Fruit fly (Drosophila melanogaster) whole organism, embryonic: ENCODE results near the gene CG15725.
A peak's percentile ranks its signal among the peaks of the same experiment; 100 is the strongest.

Experiments
- Aef1 ChIP-seq: fragments of 200-800 bp; sonication (Bioruptor generic); IDR thresholded peaks from 3 replicates; pipeline ENCODE4 v1.3.6; 2022; ENCODE audit warnings: missing biosample characterization, missing genetic modification characterization
- Asciz ChIP-seq: fragments of 200-800 bp; sonication (Bioruptor generic); optimal IDR thresholded peaks from 2 replicates; lab custom pipeline; 2017; ENCODE audit warnings: missing biosample characterization, mild to moderate bottlenecking, missing genetic modification characterization, missing genetic modification reagents
- BtbVII ChIP-seq: fragments of 200-800 bp; sonication (Bioruptor generic); optimal IDR thresholded peaks from 3 replicates; lab custom pipeline; 2017; ENCODE audit warnings: missing biosample characterization, mild to moderate bottlenecking, missing genetic modification characterization
- CG10543 ChIP-seq: fragments of 200-800 bp; sonication (Bioruptor generic); optimal IDR thresholded peaks from 3 replicates; lab custom pipeline; 2017; ENCODE audit warnings: missing biosample characterization, mild to moderate bottlenecking, missing genetic modification characterization, moderate library complexity
- CG11560 ChIP-seq: fragments of 200-800 bp; sonication (Bioruptor generic); IDR thresholded peaks from 3 replicates; pipeline ENCODE4 v1.3.6; 2022; ENCODE audit warnings: missing biosample characterization, missing genetic modification characterization
- CG13123 ChIP-seq: fragments of 200-800 bp; sonication (Bioruptor generic); optimal IDR thresholded peaks from 2 replicates; lab custom pipeline; 2016; ENCODE audit warnings: missing biosample characterization, missing genetic modification characterization
- CG13296 ChIP-seq: fragments of 200-800 bp; sonication (Bioruptor generic); optimal IDR thresholded peaks from 3 replicates; lab custom pipeline; 2018; ENCODE audit warnings: missing biosample characterization, mild to moderate bottlenecking, missing genetic modification characterization
- CG14014 ChIP-seq: fragments of 200-800 bp; sonication (Bioruptor generic); IDR thresholded peaks from 2 replicates; pipeline ENCODE4 v1.3.6; 2022; ENCODE audit warnings: missing biosample characterization, missing genetic modification characterization
- CG14710 ChIP-seq: fragments of 200-800 bp; sonication (Bioruptor generic); optimal IDR thresholded peaks from 3 replicates; lab custom pipeline; 2019; ENCODE audit warnings: missing biosample characterization, mild to moderate bottlenecking, missing genetic modification characterization, moderate library complexity
- CG17186 ChIP-seq: fragments of 200-800 bp; sonication (Bioruptor generic); optimal IDR thresholded peaks from 3 replicates; lab custom pipeline; 2017; ENCODE audit warnings: missing biosample characterization, missing genetic modification reagents, missing genetic modification characterization
- CG18476 ChIP-seq: fragments of 200-800 bp; sonication (Bioruptor generic); optimal IDR thresholded peaks from 2 replicates; lab custom pipeline; 2016; ENCODE audit warnings: missing biosample characterization, mild to moderate bottlenecking, missing genetic modification characterization
- CG2875 ChIP-seq: fragments of 200-800 bp; sonication (Bioruptor generic); optimal IDR thresholded peaks from 2 replicates; lab custom pipeline; 2017; ENCODE audit warnings: missing biosample characterization, mild to moderate bottlenecking, missing genetic modification characterization, missing genetic modification reagents
- CG2889 ChIP-seq: fragments of 200-800 bp; sonication (Bioruptor generic); IDR thresholded peaks from 3 replicates; pipeline ENCODE4 v1.3.6; 2022; ENCODE audit warnings: missing biosample characterization, missing genetic modification characterization
- CG30020 ChIP-seq: fragments of 200-800 bp; optimal IDR thresholded peaks from 2 replicates; lab custom pipeline; 2019; ENCODE audit warnings: missing biosample characterization, mild to moderate bottlenecking, missing genetic modification characterization, moderate library complexity
- CG32772 ChIP-seq: fragments of 200-800 bp; sonication (Bioruptor generic); IDR thresholded peaks from 2 replicates; pipeline ENCODE4 v1.3.6; 2022; ENCODE audit warnings: missing biosample characterization, missing genetic modification characterization
- CG33213 ChIP-seq: fragments of 200-800 bp; sonication (Bioruptor generic); optimal IDR thresholded peaks from 3 replicates; lab custom pipeline; 2016; ENCODE audit warnings: missing biosample characterization, missing genetic modification characterization
- CG4360 ChIP-seq: fragments of 200-800 bp; sonication (Bioruptor generic); IDR thresholded peaks from 2 replicates; pipeline ENCODE4 v1.3.6; 2022; ENCODE audit warnings: missing biosample characterization, missing genetic modification characterization
- CG4424 ChIP-seq: fragments of 200-800 bp; sonication (Bioruptor generic); optimal IDR thresholded peaks from 3 replicates; lab custom pipeline; 2016; ENCODE audit warnings: missing biosample characterization, missing genetic modification characterization
- CG4707 ChIP-seq: fragments of 200-800 bp; sonication (Bioruptor generic); optimal IDR thresholded peaks from 2 replicates; lab custom pipeline; 2018; ENCODE audit warnings: missing biosample characterization, mild to moderate bottlenecking, missing genetic modification characterization, moderate library complexity
- CG5245 ChIP-seq: fragments of 200-800 bp; sonication (Bioruptor generic); optimal IDR thresholded peaks from 3 replicates; lab custom pipeline; 2016; ENCODE audit warnings: missing biosample characterization, missing genetic modification characterization
- CG6272 ChIP-seq: fragments of 200-800 bp; sonication (Bioruptor generic); IDR thresholded peaks from 2 replicates; pipeline ENCODE4 v1.3.6; 2022; ENCODE audit warnings: missing biosample characterization, missing genetic modification characterization
- CG8924 ChIP-seq: fragments of 200-800 bp; optimal IDR thresholded peaks from 3 replicates; lab custom pipeline; 2019; ENCODE audit warnings: missing biosample characterization, mild to moderate bottlenecking, missing genetic modification characterization, moderate library complexity
- CHES-1-like ChIP-seq: fragments of 200-800 bp; sonication (Bioruptor generic); optimal IDR thresholded peaks from 2 replicates; lab custom pipeline; 2016; ENCODE audit warnings: missing biosample characterization, missing genetic modification characterization
- D19A ChIP-seq: fragments of 200-800 bp; optimal IDR thresholded peaks from 3 replicates; lab custom pipeline; 2019; ENCODE audit warnings: missing biosample characterization, mild to moderate bottlenecking, missing genetic modification characterization, moderate library complexity
- Deaf1 ChIP-seq: fragments of 200-800 bp; optimal IDR thresholded peaks from 3 replicates; lab custom pipeline; 2019; ENCODE audit warnings: missing biosample characterization, mild to moderate bottlenecking, missing genetic modification characterization, moderate library complexity
- E2f2 ChIP-seq: fragments of 200-800 bp; sonication (Bioruptor generic); IDR thresholded peaks from 2 replicates; pipeline ENCODE4 v1.3.6; 2022; ENCODE audit warnings: missing biosample characterization, missing genetic modification characterization
- Fer1 ChIP-seq: fragments of 200-800 bp; sonication (Bioruptor generic); optimal IDR thresholded peaks from 2 replicates; lab custom pipeline; 2017; ENCODE audit warnings: missing biosample characterization, mild to moderate bottlenecking, missing genetic modification characterization
- HLHmδ ChIP-seq: fragments of 200-800 bp; sonication (Bioruptor generic); optimal IDR thresholded peaks from 2 replicates; lab custom pipeline; 2018; ENCODE audit warnings: missing biosample characterization, mild to moderate bottlenecking, missing genetic modification characterization, moderate library complexity
- Jarid2 ChIP-seq: fragments of 200-800 bp; sonication (Bioruptor generic); optimal IDR thresholded peaks from 3 replicates; lab custom pipeline; 2017; ENCODE audit warnings: mild to moderate bottlenecking, missing biosample characterization, missing genetic modification reagents, missing genetic modification characterization
- MBD-R2 ChIP-seq: fragments of 200-800 bp; sonication (Bioruptor generic); IDR thresholded peaks from 2 replicates; pipeline ENCODE4 v1.3.6; 2022; ENCODE audit warnings: missing biosample characterization, missing genetic modification characterization
- TFAM ChIP-seq: fragments of 200-800 bp; sonication (Bioruptor generic); optimal IDR thresholded peaks from 2 replicates; lab custom pipeline; 2017; ENCODE audit warnings: missing biosample characterization, missing genetic modification characterization, inconsistent platforms
- ara ChIP-seq: fragments of 200-800 bp; sonication (Bioruptor generic); IDR thresholded peaks from 2 replicates; pipeline ENCODE4 v1.3.6; 2022; ENCODE audit warnings: missing biosample characterization, missing genetic modification characterization
- bbx ChIP-seq: fragments of 200-800 bp; sonication (Bioruptor generic); IDR thresholded peaks from 2 replicates; pipeline ENCODE4 v1.3.6; 2022; ENCODE audit warnings: missing biosample characterization, missing genetic modification characterization; ENCODE audit not compliant: partially characterized antibody
- bowl ChIP-seq: fragments of 200-800 bp; sonication (Bioruptor generic); IDR thresholded peaks from 2 replicates; pipeline ENCODE4 v1.3.6; 2022; ENCODE audit warnings: missing biosample characterization, missing genetic modification characterization
- cad ChIP-seq: fragments of >200 bp; optimal IDR thresholded peaks from 2 replicates; lab custom pipeline; 2017; ENCODE audit warnings: missing biosample characterization, missing genetic modification characterization
- corto ChIP-seq: fragments of 200-800 bp; sonication (Bioruptor generic); optimal IDR thresholded peaks from 2 replicates; lab custom pipeline; 2016; ENCODE audit warnings: missing biosample characterization, mild to moderate bottlenecking, missing genetic modification characterization, moderate library complexity
- ems ChIP-seq: fragments of 200-800 bp; sonication (Bioruptor generic); optimal IDR thresholded peaks from 3 replicates; lab custom pipeline; 2016; ENCODE audit warnings: missing biosample characterization, missing genetic modification characterization
- fd64A ChIP-seq: fragments of 200-800 bp; sonication (Bioruptor generic); optimal IDR thresholded peaks from 3 replicates; lab custom pipeline; 2018; ENCODE audit warnings: missing biosample characterization, mild to moderate bottlenecking, missing genetic modification characterization
- gcm2 ChIP-seq: fragments of 200-800 bp; sonication (Bioruptor generic); optimal IDR thresholded peaks from 2 replicates; lab custom pipeline; 2016; ENCODE audit warnings: missing biosample characterization, missing genetic modification characterization
- h ChIP-seq: fragments of >200 bp; optimal IDR thresholded peaks from 2 replicates; lab custom pipeline; 2017
- knrl ChIP-seq: fragments of 200-800 bp; sonication (Bioruptor generic); IDR thresholded peaks from 3 replicates; pipeline ENCODE4 v1.3.6; 2022; ENCODE audit warnings: missing biosample characterization, missing genetic modification characterization; ENCODE audit not compliant: partially characterized antibody
- lov ChIP-seq, 2 experiments: fragments of 200-800 bp in 1 of 2; fragments of >200 bp in 1 of 2; sonication (Bioruptor generic) in 1 of 2; IDR thresholded peaks in 1 of 2; optimal IDR thresholded peaks in 1 of 2; 2 replicates in 1 of 2; 3 replicates in 1 of 2; pipeline versions ENCODE4 v1.3.6 to Lab custom; 2017 to 2022; ENCODE audit warnings: missing biosample characterization in 1 of 2, missing genetic modification characterization in 1 of 2
- luna ChIP-seq: fragments of 200-800 bp; sonication (Bioruptor generic); optimal IDR thresholded peaks from 2 replicates; lab custom pipeline; 2016; ENCODE audit warnings: missing biosample characterization, missing genetic modification characterization
- p53 ChIP-seq: fragments of 200-800 bp; sonication (Bioruptor generic); optimal IDR thresholded peaks from 2 replicates; lab custom pipeline; 2016; ENCODE audit warnings: missing biosample characterization, missing genetic modification characterization
- pfk ChIP-seq: fragments of 200-800 bp; sonication (Bioruptor generic); optimal IDR thresholded peaks from 2 replicates; lab custom pipeline; 2018; ENCODE audit warnings: missing biosample characterization, mild to moderate bottlenecking, missing genetic modification characterization, moderate library complexity
- stwl ChIP-seq: fragments of 200-800 bp; sonication (Bioruptor generic); optimal IDR thresholded peaks from 3 replicates; lab custom pipeline; 2018; ENCODE audit warnings: missing biosample characterization, mild to moderate bottlenecking, missing genetic modification characterization, moderate library complexity
- vvl ChIP-seq: fragments of 200-800 bp; sonication (Bioruptor generic); IDR thresholded peaks from 2 replicates; pipeline ENCODE4 v1.3.6; 2022; ENCODE audit warnings: missing biosample characterization, missing genetic modification characterization

The CG15725 gene

dm6 chrX:12755017-12755563 is 49.4 kb downstream of the CG15725 start (continued):
- TF ChIP-seq corto (GFP tag; lab: Kevin White, UChicago), result peak; percentile 42
- peak; percentile 48 for TF ChIP-seq CG18476 (GFP tag; lab: Kevin White, UChicago)
- no peak for TF ChIP-seq h
- TF ChIP-seq knrl, result no peak
- peak; percentile 65; the same call in 1 of the 2 replicates for TF ChIP-seq bowl (GFP tag; lab: Robert Waterston, UW)
- TF ChIP-seq D19A (tag; lab: Kevin White, UChicago), result peak; percentile 58
- no peak for TF ChIP-seq Jarid2 (GFP tag; lab: Kevin White, UChicago)
- peak; percentile 17 for TF ChIP-seq CHES-1-like (GFP tag; lab: Kevin White, UChicago)

- no peak for TF ChIP-seq CG4707
- TF ChIP-seq Aef1 (GFP tag; lab: Robert Waterston, UW), result peak; percentile 70
- no peak for TF ChIP-seq HLHmδ (GFP tag; lab: Kevin White, UChicago)
- peak; percentile 76 for TF ChIP-seq CG4360 (GFP tag; lab: Robert Waterston, UW)
- no peak for TF ChIP-seq p53 (GFP tag; lab: Kevin White, UChicago)
- TF ChIP-seq BtbVII (GFP tag; lab: Kevin White, UChicago), result peak; percentile 71
- peak; percentile 28 for TF ChIP-seq luna
- peak; percentile 71 for TF ChIP-seq CG6272
- TF ChIP-seq CG5245, result no peak
- peak; percentile 51; the same call in 1 of the 2 replicates for TF ChIP-seq vvl (GFP tag; lab: Robert Waterston, UW)
- no peak for TF ChIP-seq TFAM (GFP tag; lab: Kevin White, UChicago)
- TF ChIP-seq Fer1 (GFP tag; lab: Kevin White, UChicago), result peak; percentile 51
- TF ChIP-seq CG30020 (tag; lab: Kevin White, UChicago), result peak; percentile 24
- peak; percentile 49 for TF ChIP-seq Deaf1 (tag; lab: Kevin White, UChicago)
- peak; percentile 65; the same call in 1 of the 3 replicates for TF ChIP-seq CG2889 (GFP tag; lab: Robert Waterston, UW)
- TF ChIP-seq CG2875 (GFP tag; lab: Kevin White, UChicago), result no peak
- TF ChIP-seq CG32772 (GFP tag; lab: Robert Waterston, UW), result peak; percentile 65
- no peak for TF ChIP-seq CG33213 (GFP tag; lab: Kevin White, UChicago)
- no peak for TF ChIP-seq cad (GFP tag; lab: Kevin White, UChicago)
- peak; percentile 82 for TF ChIP-seq CG8924
- TF ChIP-seq pfk (GFP tag; lab: Kevin White, UChicago), result no peak
- peak; percentile 43; the same call in 1 of the 2 replicates for TF ChIP-seq E2f2
- TF ChIP-seq CG14710 (tag; lab: Kevin White, UChicago), result peak; percentile 28
- TF ChIP-seq CG14014, result peak; percentile 75; the same call in 1 of the 2 replicates
- TF ChIP-seq lov (optimal IDR thresholded peaks at IDR 0.05; lab: Kevin White, UChicago), result no peak
- no peak for TF ChIP-seq lov (GFP tag; IDR thresholded peaks at IDR 0.05; lab: Robert Waterston, UW)
- peak; percentile 70 for TF ChIP-seq CG4424 (GFP tag; lab: Kevin White, UChicago)
- no peak for TF ChIP-seq fd64A (GFP tag; lab: Kevin White, UChicago)
- TF ChIP-seq ara (GFP tag; lab: Robert Waterston, UW), result no peak
- TF ChIP-seq bbx (GFP tag; lab: Robert Waterston, UW), result no peak
- peak; percentile 28 for TF ChIP-seq gcm2 (GFP tag; lab: Kevin White, UChicago)
- no peak for TF ChIP-seq CG10543 (GFP tag; lab: Kevin White, UChicago)
- TF ChIP-seq Asciz, result peak; percentile 35
- no peak for TF ChIP-seq CG17186 (GFP tag; lab: Kevin White, UChicago)
- TF ChIP-seq CG13296 (GFP tag; lab: Kevin White, UChicago), result peak; percentile 76
- TF ChIP-seq CG13123 (GFP tag; lab: Kevin White, UChicago), result peak; percentile 28
- TF ChIP-seq ems (GFP tag; lab: Kevin White, UChicago), result peak; percentile 25
- no peak for TF ChIP-seq stwl
- TF ChIP-seq MBD-R2 (GFP tag; lab: Robert Waterston, UW), result peak; percentile 9; the same call in 1 of the 2 replicates
- peak; percentile 70; the same call in 2 of the 3 replicates for TF ChIP-seq CG11560 (tag; lab: Robert Waterston, UW)
Measured at dm6 chrX:12755600-12756373, 50.1 kb downstream of the CG15725 start.
